Worm (Caenorhabditis elegans): Measurements from ENCODE around the gene Y62H9A.8.

Y62H9A.8 gene

DNA sequence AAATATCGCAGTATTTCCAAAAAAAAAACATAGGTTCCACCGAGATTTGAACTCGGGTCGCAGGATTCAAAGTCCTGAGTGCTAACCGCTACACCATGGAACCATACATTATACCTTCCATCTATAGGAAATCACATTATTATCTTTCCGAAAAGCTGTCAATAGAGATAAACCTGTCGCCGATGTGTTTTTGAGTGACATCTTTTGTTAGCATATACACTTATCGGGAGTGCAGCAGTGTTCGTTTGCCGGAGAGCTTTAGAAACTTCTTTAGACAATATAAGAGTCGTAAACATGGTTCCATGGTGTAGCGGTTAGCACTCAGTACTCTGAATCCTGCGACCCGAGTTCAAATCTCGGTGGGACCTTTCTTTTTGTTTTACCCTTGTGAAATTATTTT is 20.0 kb downstream of the Y62H9A.8 start:
- TF ChIP-seq nhr-25 (tag; optimal IDR thresholded peaks at IDR 0.05) = no peak
- TF ChIP-seq mdl-1 (tag; optimal IDR thresholded peaks at IDR 0.05) = no peak
- no peak for TF ChIP-seq nhr-77 (tag; optimal IDR thresholded peaks at IDR 0.05)
- no peak for TF ChIP-seq zag-1 (tag; optimal IDR thresholded peaks at IDR 0.05)
- no peak for TF ChIP-seq nhr-28 (tag; optimal IDR thresholded peaks at IDR 0.05)
- no peak for TF ChIP-seq elt-2 (tag; optimal IDR thresholded peaks at IDR 0.05)
- TF ChIP-seq elt-1 (tag; optimal IDR thresholded peaks at IDR 0.05) = no peak
- no peak for TF ChIP-seq eor-1 (tag; optimal IDR thresholded peaks at IDR 0.05)
- no peak for TF ChIP-seq egl-27 (tag; optimal IDR thresholded peaks at IDR 0.05)
- no peak for TF ChIP-seq ztf-4 (tag; optimal IDR thresholded peaks at IDR 0.05)
- no peak for TF ChIP-seq mml-1 (tag; optimal IDR thresholded peaks at IDR 0.05)
- no peak for TF ChIP-seq nhr-67 (tag; optimal IDR thresholded peaks at IDR 0.05)
- TF ChIP-seq egl-5 (tag; optimal IDR thresholded peaks at IDR 0.05) = no peak
- no peak for TF ChIP-seq nhr-12 (tag; optimal IDR thresholded peaks at IDR 0.05)
- TF ChIP-seq pha-4 (tag; optimal IDR thresholded peaks at IDR 0.05) = no peak
- TF ChIP-seq fkh-2 (tag; optimal IDR thresholded peaks at IDR 0.05) = no peak
- TF ChIP-seq lin-15B (tag; optimal IDR thresholded peaks at IDR 0.05) = no peak
- no peak for TF ChIP-seq ceh-82 (tag; optimal IDR thresholded peaks at IDR 0.05)
- TF ChIP-seq ztf-11 (tag; optimal IDR thresholded peaks at IDR 0.05) = no peak

- TF ChIP-seq ama-1 (optimal IDR thresholded peaks at IDR 0.05) (no peak), R02D3.7 (tag; optimal IDR thresholded peaks at IDR 0.05) (no peak), nhr-11 (tag; optimal IDR thresholded peaks at IDR 0.05) (no peak), ceh-16 (tag; optimal IDR thresholded peaks at IDR 0.05) (no peak), fkh-2 (tag; optimal IDR thresholded peaks at IDR 0.05) (no peak), ZK546.5 (tag; optimal IDR thresholded peaks at IDR 0.05) (no peak), pqm-1 (tag; optimal IDR thresholded peaks at IDR 0.05) (no peak), mml-1 (tag; optimal IDR thresholded peaks at IDR 0.05) (no peak), nhr-12 (tag; optimal IDR thresholded peaks at IDR 0.05) (no peak), lin-39 (tag; optimal IDR thresholded peaks at IDR 0.05) (no peak), nfya-1 (tag; optimal IDR thresholded peaks at IDR 0.05; ENCODE audit: insufficient read depth) (no peak), elt-1 (tag; optimal IDR thresholded peaks at IDR 0.05) (no peak), lsy-12 (tag; optimal IDR thresholded peaks at IDR 0.05) (no peak), fkh-10 (GFP tag; optimal IDR thresholded peaks at IDR 0.05) (no peak), fos-1 (tag; optimal IDR thresholded peaks at IDR 0.05) (no peak), snpc-4 (tag; optimal IDR thresholded peaks at IDR 0.05) (no peak)
Measured at ce11 chrX:11870393-11870792, 21.8 kb downstream of the Y62H9A.8 start.

DNA sequence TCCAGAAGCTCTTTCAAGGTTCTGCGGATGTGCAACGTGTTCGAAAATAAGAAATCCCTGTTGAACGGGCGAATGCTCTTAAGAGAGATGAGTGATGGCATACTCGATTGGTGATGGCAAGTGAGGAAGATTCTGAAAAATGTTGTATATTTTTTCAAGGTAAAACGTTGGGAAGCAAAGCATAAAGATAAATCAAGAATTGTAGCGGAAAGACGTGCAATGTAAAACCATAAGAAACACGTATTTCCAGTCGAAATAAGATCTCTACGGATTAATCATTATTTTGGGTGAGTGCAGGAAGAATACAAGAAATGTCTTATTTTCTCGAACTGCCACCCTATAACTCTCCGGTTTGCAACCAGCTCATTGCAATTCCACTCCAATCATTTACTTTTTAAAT is 23.0 kb downstream of the Y62H9A.8 start, which contains the start of gene dot-1.2:
dot-1.2 (minus strand) TSS at position 101 of the 400 bp plus-strand sequence.
- TF ChIP-seq elt-2 (tag; optimal IDR thresholded peaks at IDR 0.05) (no peak), nhr-77 (tag; optimal IDR thresholded peaks at IDR 0.05) (no peak), ceh-28 (tag; optimal IDR thresholded peaks at IDR 0.05) (no peak), jun-1 (tag; optimal IDR thresholded peaks at IDR 0.05) (no peak), nhr-28 (tag; optimal IDR thresholded peaks at IDR 0.05) (no peak), zag-1 (tag; optimal IDR thresholded peaks at IDR 0.05) (no peak), sea-2 (GFP tag; optimal IDR thresholded peaks at IDR 0.05) (no peak), lsy-12 (tag; optimal IDR thresholded peaks at IDR 0.05) (no peak), fos-1 (tag; optimal IDR thresholded peaks at IDR 0.05) (no peak), hmg-11 (tag; optimal IDR thresholded peaks at IDR 0.05) (no peak), unc-62 (GFP tag; optimal IDR thresholded peaks at IDR 0.05) (no peak), ztf-4 (tag; optimal IDR thresholded peaks at IDR 0.05) (no peak), nhr-12 (tag; optimal IDR thresholded peaks at IDR 0.05) (no peak), aly-2 (tag; optimal IDR thresholded peaks at IDR 0.05) (no peak), pha-4 (tag; optimal IDR thresholded peaks at IDR 0.05) (no peak), daf-12 (tag; optimal IDR thresholded peaks at IDR 0.05) (no peak), egl-5 (tag; optimal IDR thresholded peaks at IDR 0.05) (no peak), ama-1 (optimal IDR thresholded peaks at IDR 0.05) (no peak), nhr-76 (tag; optimal IDR thresholded peaks at IDR 0.05) (no peak)

DNA sequence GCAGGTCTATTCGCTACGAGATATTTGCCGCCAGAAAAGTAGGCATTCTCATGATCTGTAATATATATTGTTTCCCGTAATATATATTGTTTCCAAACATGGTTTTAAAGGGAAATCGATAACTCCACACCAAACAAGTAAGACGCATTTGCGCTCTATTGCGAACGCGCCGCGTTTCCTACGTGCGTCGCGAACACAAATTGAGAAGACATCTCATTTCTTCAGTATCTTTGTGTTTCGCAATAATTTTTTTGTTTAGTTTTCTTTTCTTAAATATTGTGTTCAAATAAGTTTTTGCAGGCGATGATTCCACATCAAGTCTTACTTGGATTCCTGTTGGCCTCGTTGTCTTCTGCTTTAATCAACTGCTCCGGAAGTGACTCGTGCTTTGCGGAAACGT is 27.1 kb downstream of the Y62H9A.8 start, which contains the start of gene F54F7.6:
F54F7.6 (plus strand) TSS at position 301 of the 400 bp plus-strand sequence.
- TF ChIP-seq ztf-4 (tag; optimal IDR thresholded peaks at IDR 0.05) (no peak), ceh-16 (tag; optimal IDR thresholded peaks at IDR 0.05) (no peak), unc-62 (GFP tag; optimal IDR thresholded peaks at IDR 0.05) (no peak), egl-5 (tag; optimal IDR thresholded peaks at IDR 0.05) (no peak), fos-1 (tag; optimal IDR thresholded peaks at IDR 0.05) (no peak), snpc-4 (tag; optimal IDR thresholded peaks at IDR 0.05) (no peak), elt-3 (tag; optimal IDR thresholded peaks at IDR 0.05) (no peak), daf-12 (tag; optimal IDR thresholded peaks at IDR 0.05) (no peak), nhr-76 (tag; optimal IDR thresholded peaks at IDR 0.05) (no peak), sea-2 (GFP tag; optimal IDR thresholded peaks at IDR 0.05) (no peak), fkh-2 (tag; optimal IDR thresholded peaks at IDR 0.05) (no peak)

Measured in whole organism, L3 larva.